Worm (Caenorhabditis elegans) whole organism, L2 larva: ENCODE data around the gene R12H7.4.

Experiments used
- aly-2 ChIP-seq: fragments of 150-350 bp; optimal IDR thresholded peaks from 2 replicates; lab custom pipeline; 2014; ENCODE audit warnings: missing biosample characterization, missing genetic modification characterization
- ama-1 ChIP-seq: fragments of 150-350 bp; optimal IDR thresholded peaks from 2 replicates; lab custom pipeline; 2018; ENCODE audit warnings: inconsistent platforms
- blmp-1 ChIP-seq: sonication (generic microtip); optimal IDR thresholded peaks from 2 replicates; lab custom pipeline; 2017; ENCODE audit warnings: missing genetic modification characterization, mild to moderate bottlenecking, missing compliant biosample characterization, antibody characterized with exemption, moderate library complexity; ENCODE audit not compliant: insufficient read depth
- lsy-2 ChIP-seq, 2 experiments: fragments of 150-350 bp in 1 of 2; sonication (generic microtip) in 1 of 2; optimal IDR thresholded peaks; 2 replicates each; lab custom pipeline; 2014 to 2017; ENCODE audit warnings: missing biosample characterization in 2 of 2, missing genetic modification characterization in 2 of 2
- nhr-10 ChIP-seq: sonication (generic microtip); optimal IDR thresholded peaks from 2 replicates; lab custom pipeline; 2017; ENCODE audit warnings: missing biosample characterization, missing genetic modification characterization
- nhr-11 ChIP-seq: fragments of 150-350 bp; optimal IDR thresholded peaks from 2 replicates; lab custom pipeline; 2014; ENCODE audit warnings: missing biosample characterization, missing genetic modification characterization
- nhr-237 ChIP-seq: fragments of 150-350 bp; optimal IDR thresholded peaks from 2 replicates; lab custom pipeline; 2014; ENCODE audit warnings: missing biosample characterization, missing genetic modification characterization
- nhr-6 ChIP-seq: fragments of 150-350 bp; optimal IDR thresholded peaks from 2 replicates; lab custom pipeline; 2014; ENCODE audit warnings: missing biosample characterization, missing genetic modification characterization
- nhr-77 ChIP-seq: fragments of 150-350 bp; optimal IDR thresholded peaks from 2 replicates; lab custom pipeline; 2014; ENCODE audit warnings: missing biosample characterization, missing genetic modification characterization
- peb-1 ChIP-seq: fragments of 150-350 bp; optimal IDR thresholded peaks from 2 replicates; lab custom pipeline; 2014; ENCODE audit warnings: missing biosample characterization, missing genetic modification characterization
- skn-1 ChIP-seq: sonication (generic microtip); optimal IDR thresholded peaks from 2 replicates; lab custom pipeline; 2017; ENCODE audit warnings: missing biosample characterization, missing genetic modification characterization
- sma-3 ChIP-seq: sonication (generic microtip); optimal IDR thresholded peaks from 2 replicates; lab custom pipeline; 2016; ENCODE audit warnings: missing genetic modification reagents, missing genetic modification characterization, missing compliant biosample characterization
- unc-39 ChIP-seq: fragments of 150-350 bp; optimal IDR thresholded peaks from 2 replicates; lab custom pipeline; 2014; ENCODE audit warnings: missing biosample characterization, missing genetic modification characterization
- unc-62 ChIP-seq: fragments of 150-350 bp; optimal IDR thresholded peaks from 2 replicates; lab custom pipeline; 2014; ENCODE audit warnings: missing biosample characterization, missing genetic modification reagents, missing genetic modification characterization

- no peak for TF ChIP-seq nhr-6 (tag; lab: Kevin White, UChicago)
- no peak for TF ChIP-seq lsy-2 (tag; optimal IDR thresholded peaks at IDR 0.05; lab: Kevin White, UChicago)
- TF ChIP-seq nhr-10 (tag; lab: Kevin White, UChicago), result no peak
- TF ChIP-seq nhr-237 (tag; lab: Kevin White, UChicago), result no peak
- no peak for TF ChIP-seq skn-1
- TF ChIP-seq peb-1, result no peak
- TF ChIP-seq unc-39 (tag; lab: Kevin White, UChicago), result no peak
- no peak for TF ChIP-seq nhr-77
- no peak for TF ChIP-seq nhr-11 (tag; lab: Kevin White, UChicago)
- no peak for TF ChIP-seq unc-62 (GFP tag; lab: Kevin White, UChicago)
- TF ChIP-seq ama-1 (lab: Kevin White, UChicago), result no peak
- TF ChIP-seq aly-2, result no peak
- no peak for TF ChIP-seq blmp-1 (tag; lab: Kevin White, UChicago)
- TF ChIP-seq sma-3 (GFP tag; lab: Kevin White, UChicago), result no peak
Observed at ce11 chrX:13169975-13170374, 46.9 kb upstream of the R12H7.4 start, which contains the start of gene mob-2.
